Worm (Caenorhabditis elegans) whole organism, L3 larva: Measurements from ENCODE around the gene C06E7.4.

Experiments
- R02D3.7 ChIP-seq: fragments of 150-350 bp; optimal IDR thresholded peaks from 2 replicates; lab custom pipeline; 2014; ENCODE audit warnings: missing biosample characterization, missing genetic modification characterization
- ZK546.5 ChIP-seq: sonication (generic microtip); optimal IDR thresholded peaks from 2 replicates; lab custom pipeline; 2017; ENCODE audit warnings: missing biosample characterization, missing genetic modification characterization
- ceh-16 ChIP-seq: sonication (generic microtip); optimal IDR thresholded peaks from 2 replicates; lab custom pipeline; 2017; ENCODE audit warnings: missing biosample characterization, missing genetic modification characterization
- ceh-28 ChIP-seq: fragments of 150-350 bp; optimal IDR thresholded peaks from 2 replicates; lab custom pipeline; 2014; ENCODE audit warnings: missing biosample characterization, missing genetic modification reagents, missing genetic modification characterization
- ceh-82 ChIP-seq: fragments of 150-350 bp; optimal IDR thresholded peaks from 2 replicates; lab custom pipeline; 2014; ENCODE audit warnings: missing biosample characterization, missing genetic modification characterization
- daf-12 ChIP-seq: fragments of 150-350 bp; optimal IDR thresholded peaks from 2 replicates; lab custom pipeline; 2014; ENCODE audit warnings: missing biosample characterization, missing genetic modification reagents, missing genetic modification characterization
- egl-27 ChIP-seq: sonication (generic microtip); optimal IDR thresholded peaks from 4 replicates; lab custom pipeline; 2017; ENCODE audit warnings: missing biosample characterization, missing genetic modification reagents, missing genetic modification characterization
- elt-1 ChIP-seq: fragments of 150-350 bp; optimal IDR thresholded peaks from 2 replicates; lab custom pipeline; 2014; ENCODE audit warnings: missing biosample characterization, missing genetic modification characterization
- elt-2 ChIP-seq: sonication (generic microtip); optimal IDR thresholded peaks from 2 replicates; lab custom pipeline; 2016; ENCODE audit warnings: missing genetic modification reagents, mild to moderate bottlenecking, missing genetic modification characterization, missing compliant biosample characterization
- elt-3 ChIP-seq, 3 experiments: fragments of 150-350 bp in 1 of 3; sonication (generic microtip) in 2 of 3; optimal IDR thresholded peaks; 2 replicates in 2 of 3; 4 replicates in 1 of 3; lab custom pipeline; 2014 to 2017; ENCODE audit warnings: missing biosample characterization in 3 of 3, missing genetic modification characterization in 3 of 3
- eor-1 ChIP-seq, 2 experiments: fragments of 150-350 bp; optimal IDR thresholded peaks; 2 replicates each; lab custom pipeline; 2014 to 2018; ENCODE audit warnings: missing biosample characterization in 2 of 2, missing genetic modification characterization in 2 of 2
- fkh-10 ChIP-seq: sonication (generic microtip); optimal IDR thresholded peaks from 2 replicates; lab custom pipeline; 2017; ENCODE audit warnings: missing biosample characterization, missing genetic modification reagents, missing genetic modification characterization
- fkh-2 ChIP-seq: fragments of 150-350 bp; optimal IDR thresholded peaks from 2 replicates; lab custom pipeline; 2014; ENCODE audit warnings: missing biosample characterization, missing genetic modification reagents, missing genetic modification characterization
- fos-1 ChIP-seq: fragments of 150-350 bp; optimal IDR thresholded peaks from 2 replicates; lab custom pipeline; 2014; ENCODE audit warnings: missing biosample characterization, missing genetic modification characterization
- jun-1 ChIP-seq: fragments of 150-350 bp; optimal IDR thresholded peaks from 2 replicates; lab custom pipeline; 2014; ENCODE audit warnings: missing biosample characterization, missing genetic modification reagents, missing genetic modification characterization
- lsy-12 ChIP-seq: sonication (generic microtip); optimal IDR thresholded peaks from 2 replicates; lab custom pipeline; 2016; ENCODE audit warnings: mild to moderate bottlenecking, missing genetic modification characterization, missing compliant biosample characterization
- mdl-1 ChIP-seq: fragments of 150-350 bp; optimal IDR thresholded peaks from 2 replicates; lab custom pipeline; 2014; ENCODE audit warnings: missing biosample characterization, missing genetic modification characterization
- mml-1 ChIP-seq: fragments of 150-350 bp; sonication (generic microtip); optimal IDR thresholded peaks from 3 replicates; lab custom pipeline; 2014; ENCODE audit warnings: missing biosample characterization, missing genetic modification characterization
- nfya-1 ChIP-seq: sonication (generic microtip); optimal IDR thresholded peaks from 2 replicates; lab custom pipeline; 2017; ENCODE audit warnings: missing genetic modification characterization, mild to moderate bottlenecking, missing compliant biosample characterization, antibody characterized with exemption, moderate library complexity; ENCODE audit not compliant: insufficient read depth
- nhr-11 ChIP-seq: fragments of 150-350 bp; optimal IDR thresholded peaks from 2 replicates; lab custom pipeline; 2014; ENCODE audit warnings: missing biosample characterization, missing genetic modification characterization
- nhr-12 ChIP-seq: fragments of 150-350 bp; optimal IDR thresholded peaks from 2 replicates; lab custom pipeline; 2014; ENCODE audit warnings: missing biosample characterization, missing genetic modification characterization
- nhr-23 ChIP-seq: fragments of 150-350 bp; optimal IDR thresholded peaks from 2 replicates; lab custom pipeline; 2014; ENCODE audit warnings: missing biosample characterization, missing genetic modification reagents, missing genetic modification characterization
- nhr-237 ChIP-seq: fragments of 150-350 bp; optimal IDR thresholded peaks from 2 replicates; lab custom pipeline; 2014; ENCODE audit warnings: missing biosample characterization, missing genetic modification characterization
- nhr-25 ChIP-seq: sonication (generic microtip); optimal IDR thresholded peaks from 2 replicates; lab custom pipeline; 2017; ENCODE audit warnings: missing biosample characterization, missing genetic modification characterization
- nhr-28 ChIP-seq: fragments of 150-350 bp; optimal IDR thresholded peaks from 2 replicates; lab custom pipeline; 2014; ENCODE audit warnings: missing biosample characterization, missing genetic modification characterization
- nhr-43 ChIP-seq: sonication (generic microtip); optimal IDR thresholded peaks from 2 replicates; lab custom pipeline; 2016; ENCODE audit warnings: mild to moderate bottlenecking, missing genetic modification characterization, missing compliant biosample characterization; ENCODE audit not compliant: poor library complexity, severe bottlenecking
- nhr-67 ChIP-seq: fragments of 150-350 bp; optimal IDR thresholded peaks from 2 replicates; lab custom pipeline; 2014; ENCODE audit warnings: missing biosample characterization, missing genetic modification characterization
- nhr-77 ChIP-seq: fragments of 150-350 bp; optimal IDR thresholded peaks from 2 replicates; lab custom pipeline; 2014; ENCODE audit warnings: missing biosample characterization, missing genetic modification characterization
- pha-4 ChIP-seq: fragments of 150-350 bp; optimal IDR thresholded peaks from 2 replicates; lab custom pipeline; 2014; ENCODE audit warnings: missing biosample characterization, missing genetic modification reagents, missing genetic modification characterization
- pqm-1 ChIP-seq: fragments of 150-350 bp; optimal IDR thresholded peaks from 2 replicates; lab custom pipeline; 2017; ENCODE audit warnings: missing biosample characterization, missing genetic modification characterization, inconsistent platforms
- sea-2 ChIP-seq: fragments of 150-350 bp; sonication (generic microtip); optimal IDR thresholded peaks from 4 replicates; lab custom pipeline; 2014; ENCODE audit warnings: missing biosample characterization, missing genetic modification reagents, missing genetic modification characterization
- skn-1 ChIP-seq: fragments of 150-350 bp; optimal IDR thresholded peaks from 2 replicates; lab custom pipeline; 2014; ENCODE audit warnings: missing biosample characterization, missing genetic modification characterization
- tbx-2 ChIP-seq: sonication (generic microtip); optimal IDR thresholded peaks from 2 replicates; lab custom pipeline; 2016; ENCODE audit warnings: mild to moderate bottlenecking, missing genetic modification characterization, missing compliant biosample characterization
- unc-62 ChIP-seq: fragments of 150-350 bp; sonication (generic microtip); optimal IDR thresholded peaks from 4 replicates; lab custom pipeline; 2014; ENCODE audit warnings: missing biosample characterization, missing genetic modification reagents, missing genetic modification characterization
- zag-1 ChIP-seq: fragments of 150-350 bp; optimal IDR thresholded peaks from 2 replicates; lab custom pipeline; 2014; ENCODE audit warnings: missing biosample characterization, missing genetic modification characterization
- ztf-11 ChIP-seq: fragments of 150-350 bp; optimal IDR thresholded peaks from 2 replicates; lab custom pipeline; 2014; ENCODE audit warnings: missing biosample characterization, missing genetic modification characterization
- ztf-4 ChIP-seq: fragments of 150-350 bp; optimal IDR thresholded peaks from 2 replicates; lab custom pipeline; 2014; ENCODE audit warnings: missing biosample characterization, missing genetic modification characterization

C06E7.4 gene

DNA sequence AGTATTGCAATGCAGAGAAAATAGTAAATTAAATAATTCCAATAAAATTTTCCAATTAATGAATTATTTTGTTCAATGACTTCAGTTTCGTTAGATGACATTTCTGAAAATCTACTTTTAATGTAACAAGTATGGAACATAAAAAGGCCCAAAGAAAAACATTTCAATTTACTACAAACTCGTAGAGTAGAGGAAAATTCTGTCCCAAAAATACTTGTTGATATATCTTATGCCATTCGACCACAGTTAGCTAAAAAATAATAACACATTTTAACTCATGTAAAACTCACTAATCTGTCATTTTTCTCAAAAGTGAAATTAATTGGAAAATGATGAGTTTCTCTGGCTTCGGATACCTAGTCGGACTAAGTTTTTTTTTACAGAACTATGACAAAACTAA, 17.5 kb upstream of the C06E7.4 start, which contains the start of gene srv-21:
Gene srv-21 (minus strand): TSS at position 101 of the 400 bp plus-strand sequence.
- TF ChIP-seq nhr-28 (tag; lab: Kevin White, UChicago) (no peak), unc-62 (GFP tag; lab: Kevin White, UChicago) (no peak), nhr-11 (tag; lab: Kevin White, UChicago) (no peak), ceh-16 (no peak), nhr-237 (no peak), R02D3.7 (tag; lab: Kevin White, UChicago) (no peak), eor-1 (tag; optimal IDR thresholded peaks at IDR 0.05; lab: Kevin White, UChicago) (no peak), sea-2 (GFP tag; lab: Kevin White, UChicago) (no peak), nfya-1 (tag; lab: Kevin White, UChicago) (no peak), lsy-12 (no peak), ceh-28 (tag; lab: Kevin White, UChicago) (no peak), fos-1 (no peak), zag-1 (tag; lab: Kevin White, UChicago) (no peak), jun-1 (tag; lab: Kevin White, UChicago) (no peak), nhr-77 (tag; lab: Kevin White, UChicago) (no peak), ztf-11 (tag; lab: Kevin White, UChicago) (no peak), mdl-1 (tag; lab: Kevin White, UChicago) (no peak)
- TF ChIP-seq, all 47 proteins: peak for 0

- TF ChIP-seq nhr-11 (tag; lab: Kevin White, UChicago) (no peak), fkh-10 (no peak), nhr-67 (tag; lab: Kevin White, UChicago) (no peak), eor-1 (tag; optimal IDR thresholded peaks at IDR 0.05; lab: Kevin White, UChicago) (no peak), nhr-77 (tag; lab: Kevin White, UChicago) (no peak), elt-3 (tag; optimal IDR thresholded peaks at IDR 0.05; lab: Kevin White, UChicago) (no peak), nhr-25 (tag; lab: Kevin White, UChicago) (no peak), daf-12 (tag; lab: Kevin White, UChicago) (no peak), nhr-28 (tag; lab: Kevin White, UChicago) (no peak), nhr-12 (tag; lab: Kevin White, UChicago) (no peak), ztf-4 (tag; lab: Kevin White, UChicago) (no peak), egl-27 (no peak), ceh-16 (no peak), elt-1 (no peak), tbx-2 (tag; lab: Kevin White, UChicago) (no peak), sea-2 (GFP tag; lab: Kevin White, UChicago) (no peak), elt-2 (tag; lab: Kevin White, UChicago) (no peak)
These were observed 14.0 kb upstream of the C06E7.4 start, which contains the start of gene srv-19 for ce11 chrIV:5873825-5874224. Gene srv-19 (minus strand): TSS chrIV:5873925.

DNA sequence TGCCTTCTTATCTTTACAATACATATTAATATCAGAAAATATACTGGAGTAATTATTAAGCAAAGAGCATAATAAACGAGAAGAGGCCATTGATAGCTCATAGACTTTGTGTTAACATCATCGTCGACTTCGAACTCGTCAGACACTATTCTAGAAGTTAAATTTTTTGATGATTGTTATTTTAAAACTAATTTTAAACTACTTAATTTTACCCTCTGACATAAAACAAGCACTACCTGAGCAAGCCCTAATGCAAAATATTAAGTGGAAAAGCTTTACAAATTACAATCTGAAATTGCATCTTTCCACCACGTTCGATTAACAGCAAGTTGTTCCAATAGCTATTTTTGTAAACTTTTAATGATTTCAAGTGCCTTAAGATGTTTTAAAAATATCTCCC, 10.3 kb upstream of the C06E7.4 start, which contains the start of gene srv-17:
Gene srv-17 (minus strand): TSS at position 101 of the 400 bp plus-strand sequence.
- TF ChIP-seq ceh-28 (tag; lab: Kevin White, UChicago) (no peak), daf-12 (tag; lab: Kevin White, UChicago) (no peak), mdl-1 (tag; lab: Kevin White, UChicago) (no peak), nfya-1 (tag; lab: Kevin White, UChicago) (no peak), tbx-2 (tag; lab: Kevin White, UChicago) (no peak), ceh-16 (no peak), pha-4 (tag; lab: Kevin White, UChicago) (no peak)
- TF ChIP-seq, all 47 proteins: peak for 0

- no peak for TF ChIP-seq nhr-23 (tag; lab: Kevin White, UChicago)
- TF ChIP-seq fos-1: no peak
- no peak for TF ChIP-seq fkh-10
- no peak for TF ChIP-seq skn-1 (tag; lab: Kevin White, UChicago)
- no peak for TF ChIP-seq nfya-1 (tag; lab: Kevin White, UChicago)
- no peak for TF ChIP-seq nhr-67 (tag; lab: Kevin White, UChicago)
- no peak for TF ChIP-seq ZK546.5 (tag; lab: Kevin White, UChicago)
- no peak for TF ChIP-seq sea-2 (GFP tag; lab: Kevin White, UChicago)
- no peak for TF ChIP-seq mml-1 (tag; lab: Kevin White, UChicago)
- no peak for TF ChIP-seq elt-1
- no peak for TF ChIP-seq nhr-11 (tag; lab: Kevin White, UChicago)
- TF ChIP-seq pha-4 (tag; lab: Kevin White, UChicago): no peak
- TF ChIP-seq ceh-82 (tag; lab: Kevin White, UChicago): no peak
- TF ChIP-seq egl-27: no peak
- no peak for TF ChIP-seq nhr-43 (tag; lab: Kevin White, UChicago)
- TF ChIP-seq pqm-1 (tag; lab: Kevin White, UChicago): no peak
- no peak for TF ChIP-seq fkh-2
These were observed 9.6 kb upstream of the C06E7.4 start for ce11 chrIV:5869354-5869753.
